Worm (Caenorhabditis elegans) whole organism, L4/young adult: ENCODE measurements around the gene T26E4.2.
"Not testable (repeated sequence)": the region's sequence is repeated elsewhere in the genome, so short reads cannot be mapped to it uniquely, and the experiment has no call there.

Source experiments
- W03F9.2 ChIP-seq: fragments of 150-350 bp; optimal IDR thresholded peaks from 2 replicates; lab custom pipeline; 2014; ENCODE audit warnings: missing biosample characterization, missing genetic modification characterization
- dao-5 ChIP-seq: sonication (generic microtip); optimal IDR thresholded peaks from 2 replicates; lab custom pipeline; 2016; ENCODE audit warnings: missing genotype, missing genetic modification characterization, moderate library complexity, missing compliant biosample characterization
- him-1 ChIP-seq: sonication (generic microtip); optimal IDR thresholded peaks from 2 replicates; lab custom pipeline; 2016; ENCODE audit warnings: missing genotype, missing genetic modification reagents, missing genetic modification characterization, missing compliant biosample characterization

Gene T26E4.2

DNA sequence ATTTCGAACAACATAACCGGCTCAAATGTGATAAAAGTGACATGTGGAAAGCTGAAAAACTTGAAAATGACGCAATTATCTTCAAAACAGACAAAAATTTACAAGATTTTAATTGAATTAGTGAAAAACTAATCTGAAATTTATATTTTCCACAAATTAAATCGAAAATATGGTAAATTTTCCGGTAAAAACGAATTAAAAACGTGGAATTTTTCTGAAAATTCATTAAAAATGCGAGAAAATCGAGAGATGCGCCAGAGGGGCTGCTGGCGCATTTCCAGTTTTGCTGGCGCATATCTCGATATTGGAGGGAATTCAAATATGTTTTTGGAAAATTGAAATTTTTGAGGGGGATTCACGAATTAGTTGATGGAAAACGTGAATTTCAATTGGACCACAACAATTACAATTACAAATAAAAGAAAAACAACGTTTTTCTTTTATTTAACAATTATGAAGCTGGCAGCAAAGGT lies 15.0 kb upstream of the T26E4.2 start, which contains the start of the genes haf-3 and F57A10.2:
TSS of gene haf-3 (minus strand) at position 51 of the 473 bp plus-strand sequence.
TSS of gene F57A10.2 (plus strand) at position 454 of the 473 bp plus-strand sequence.
- peak; percentile 95 for TF ChIP-seq W03F9.2 (tag; lab: Kevin White, UChicago)
- TF ChIP-seq him-1 (tag; lab: Kevin White, UChicago), result peak; percentile 47
- no peak for TF ChIP-seq dao-5 (tag; lab: Kevin White, UChicago)

- TF ChIP-seq dao-5 (tag; lab: Kevin White, UChicago) (no peak), him-1 (tag; lab: Kevin White, UChicago) (no peak), W03F9.2 (tag; lab: Kevin White, UChicago) (no peak)
Measured at ce11 chrV:15769072-15769471, 12.1 kb upstream of the T26E4.2 start, which contains the start of gene F57A10.4. Gene F57A10.4 (plus strand): TSS chrV:15769438.

- no peak for TF ChIP-seq dao-5 (tag; lab: Kevin White, UChicago)
- no peak for TF ChIP-seq him-1 (tag; lab: Kevin White, UChicago)
- TF ChIP-seq W03F9.2 (tag; lab: Kevin White, UChicago), result no peak
Measured at ce11 chrV:15773141-15773540, 8.0 kb upstream of the T26E4.2 start, which contains the start of gene nhr-60. Gene nhr-60 (minus strand): TSS chrV:15773241.

DNA sequence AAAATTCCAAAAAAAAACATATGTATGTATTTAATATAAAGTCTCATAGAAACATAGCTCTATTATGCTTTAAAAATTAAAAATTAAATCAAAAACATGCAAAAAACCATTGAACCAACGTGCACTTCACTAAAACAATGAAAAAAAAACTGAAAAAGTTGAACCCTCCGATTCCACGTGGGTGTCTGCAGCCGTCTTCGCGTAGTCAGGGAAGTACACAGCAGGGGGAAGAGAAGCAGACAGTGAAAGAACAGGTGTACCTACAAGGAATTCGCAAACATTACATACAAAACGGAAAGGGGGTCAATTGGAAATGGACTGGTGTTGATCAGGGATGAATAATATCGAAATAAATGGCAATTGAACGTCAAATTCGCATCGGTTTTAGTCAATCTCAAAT lies 7.2 kb upstream of the T26E4.2 start:
- no peak for TF ChIP-seq dao-5 (tag; lab: Kevin White, UChicago)
- no peak for TF ChIP-seq W03F9.2 (tag; lab: Kevin White, UChicago)
- TF ChIP-seq him-1 (tag; lab: Kevin White, UChicago), result no peak

ce11 chrV:15776651-15777050 lies 4.5 kb upstream of the T26E4.2 start, which contains the start of gene nhr-283:
Gene nhr-283 (minus strand): TSS chrV:15776751.
- no peak for TF ChIP-seq W03F9.2 (tag; lab: Kevin White, UChicago)
- no peak for TF ChIP-seq dao-5 (tag; lab: Kevin White, UChicago)
- no peak for TF ChIP-seq him-1 (tag; lab: Kevin White, UChicago)

ce11 chrV:15779128-15779729 lies 2.0 kb upstream of the T26E4.2 start, which contains the start of the genes nhr-285 and irld-52:
Gene nhr-285 (minus strand): TSS chrV:15779228.
Gene irld-52 (plus strand): TSS chrV:15779679.
- TF ChIP-seq W03F9.2 (tag; lab: Kevin White, UChicago) (no peak), dao-5 (tag; lab: Kevin White, UChicago) (no peak), him-1 (tag; lab: Kevin White, UChicago) (no peak)

ce11 chrV:15782494-15782893 lies 1.3 kb downstream of the T26E4.2 start, which contains the start of gene T26E4.3:
Gene T26E4.3 (plus strand): TSS chrV:15782794.
- TF ChIP-seq him-1 (tag; lab: Kevin White, UChicago) (no peak), dao-5 (tag; lab: Kevin White, UChicago) (no peak), W03F9.2 (tag; lab: Kevin White, UChicago) (no peak)

ce11 chrV:15792409-15792808 lies 11.2 kb downstream of the T26E4.2 start, which contains the start of gene T26E4.4:
Gene T26E4.4 (minus strand): TSS chrV:15792509.
- no peak for TF ChIP-seq him-1 (tag; lab: Kevin White, UChicago)

- TF ChIP-seq dao-5 (tag; lab: Kevin White, UChicago) (no peak), W03F9.2 (tag; lab: Kevin White, UChicago) (no peak), him-1 (tag; lab: Kevin White, UChicago) (no peak)
Measured at ce11 chrV:15793270-15793669, 12.1 kb downstream of the T26E4.2 start, which contains the start of gene T26E4.7. Gene T26E4.7 (plus strand): TSS chrV:15793570.

- TF ChIP-seq him-1 (tag; lab: Kevin White, UChicago) (no peak), dao-5 (tag; lab: Kevin White, UChicago) (no peak), W03F9.2 (tag; lab: Kevin White, UChicago) (no peak)
Measured at ce11 chrV:15796087-15796486, 14.9 kb downstream of the T26E4.2 start, which contains the start of gene nhr-223. Gene nhr-223 (plus strand): TSS chrV:15796387.

DNA sequence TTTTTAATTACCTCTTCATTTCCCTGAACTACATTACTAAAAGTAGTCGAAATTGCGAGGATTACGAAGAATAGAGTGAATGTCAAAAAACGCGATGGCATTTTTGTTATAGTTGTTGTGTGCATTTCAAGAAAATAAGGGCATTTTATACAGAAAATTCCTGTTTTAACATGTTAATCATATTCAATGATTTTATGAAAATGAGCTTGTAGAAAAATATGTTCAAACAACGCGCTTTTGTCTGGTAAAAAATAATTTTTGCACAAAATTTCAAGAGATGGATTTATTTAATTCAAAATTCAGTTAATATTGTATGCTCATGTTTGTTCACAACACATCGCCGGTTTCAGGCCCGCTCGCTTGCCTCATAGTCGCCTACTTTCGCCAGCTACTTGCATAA lies 16.9 kb downstream of the T26E4.2 start, which contains the start of gene T26E4.10:
TSS of gene T26E4.10 (minus strand) at position 101 of the 400 bp plus-strand sequence.
- no peak for TF ChIP-seq dao-5 (tag; lab: Kevin White, UChicago)
- TF ChIP-seq W03F9.2 (tag; lab: Kevin White, UChicago), result no peak
- TF ChIP-seq him-1 (tag; lab: Kevin White, UChicago), result no peak

- TF ChIP-seq dao-5, him-1, W03F9.2 (tag; lab: Kevin White, UChicago): not testable (repeated sequence)
Measured at ce11 chrV:15802623-15803022, 21.4 kb downstream of the T26E4.2 start, which contains the start of gene T26E4.9. Gene T26E4.9 (minus strand): TSS chrV:15802723.

ce11 chrV:15803079-15803478 lies 21.9 kb downstream of the T26E4.2 start, which contains the start of gene srd-27:
Gene srd-27 (plus strand): TSS chrV:15803379.
- not testable (repeated sequence) for TF ChIP-seq W03F9.2, him-1, dao-5 (tag; lab: Kevin White, UChicago)
